Worm (Caenorhabditis elegans): ENCODE data around the gene idpp-14.
A peak's percentile ranks its signal among the peaks of the same experiment; 100 is the strongest.

idpp-14 gene

DNA sequence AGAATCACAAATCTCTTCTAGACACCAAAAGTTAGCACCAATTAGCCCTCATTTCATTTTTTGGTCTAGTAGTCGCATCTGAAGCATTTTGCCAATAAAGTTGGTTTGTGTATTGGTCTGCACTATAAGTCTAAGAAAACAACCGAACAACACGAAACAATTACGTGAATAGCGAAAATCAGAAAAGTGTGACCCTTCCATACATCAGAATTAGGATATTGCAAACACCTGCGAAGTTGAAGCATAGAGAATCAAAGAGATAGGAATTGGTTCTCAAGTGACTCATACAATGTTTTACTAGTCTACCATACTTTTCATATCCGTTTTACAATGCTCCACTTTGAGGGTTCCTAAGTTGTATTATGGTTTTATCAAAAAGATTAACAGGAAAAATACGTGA, 35.0 kb downstream of the idpp-14 start:
- TF ChIP-seq Y79H2A.3 (GFP tag; conservative IDR thresholded peaks at IDR 0.05) (no peak), F33H1.4 (GFP tag; IDR thresholded peaks at IDR 0.05) (no peak), F52B5.7 (tag; optimal IDR thresholded peaks at IDR 0.05) (no peak), egl-44 (GFP tag; IDR thresholded peaks at IDR 0.05) (no peak), die-1 (tag; optimal IDR thresholded peaks at IDR 0.05) (no peak), lir-1 (GFP tag; conservative IDR thresholded peaks at IDR 0.05) (no peak), lin-40 (tag; optimal IDR thresholded peaks at IDR 0.05) (no peak), B0336.3 (GFP tag; IDR thresholded peaks at IDR 0.05) (no peak), B0019.2 (GFP tag; conservative IDR thresholded peaks at IDR 0.05) (no peak), sptf-2 (GFP tag; optimal IDR thresholded peaks at IDR 0.05) (no peak), snpc-1.3 (tag; optimal IDR thresholded peaks at IDR 0.05; ENCODE audit: insufficient read depth) (no peak), nhr-120 (GFP tag; IDR thresholded peaks at IDR 0.05) (no peak), ztf-6 (GFP tag; IDR thresholded peaks at IDR 0.05) (no peak), nhr-80 (tag; optimal IDR thresholded peaks at IDR 0.05) (no peak), pbrm-1 (GFP tag; IDR thresholded peaks at IDR 0.05) (no peak), tbp1 (GFP tag; optimal IDR thresholded peaks at IDR 0.05) (no peak), lin-35 (GFP tag; optimal IDR thresholded peaks at IDR 0.05) (no peak), F10E7.11 (tag; optimal IDR thresholded peaks at IDR 0.05) (no peak), Y67H2A.10 (GFP tag; conservative IDR thresholded peaks at IDR 0.05) (no peak)

- peak; percentile 87; the same call in 1 of the 2 replicates for TF ChIP-seq egrh-3 (GFP tag; IDR thresholded peaks at IDR 0.05)
- TF ChIP-seq F37B4.10 (GFP tag; IDR thresholded peaks at IDR 0.05) = 0 out of 2 replicates have a peak, but pooled peaks have one; percentile 4
- TF ChIP-seq efl-1 (GFP tag; optimal IDR thresholded peaks at IDR 0.05) = no peak
- peak; percentile 94 for TF ChIP-seq zfh-2 (GFP tag; conservative IDR thresholded peaks at IDR 0.05)
- TF ChIP-seq egl-44 (GFP tag; IDR thresholded peaks at IDR 0.05) = no peak
Observed at ce11 chrX:16117618-16118017, 35.5 kb downstream of the idpp-14 start.

- no peak for TF ChIP-seq ceh-91 (GFP tag; IDR thresholded peaks at IDR 0.05)
- TF ChIP-seq hsf-1 (GFP tag; IDR thresholded peaks at IDR 0.05) = no peak
- no peak for TF ChIP-seq snpc-1.3 (tag; optimal IDR thresholded peaks at IDR 0.05; ENCODE audit: insufficient read depth)
Observed at ce11 chrX:16122628-16123027, 40.5 kb downstream of the idpp-14 start.

ce11 chrX:16124290-16124689, 42.1 kb downstream of the idpp-14 start:
- no peak for TF ChIP-seq chd-7 (tag; optimal IDR thresholded peaks at IDR 0.05)
- no peak for TF ChIP-seq him-1 (tag; optimal IDR thresholded peaks at IDR 0.05)
- TF ChIP-seq zfh-2 (GFP tag; conservative IDR thresholded peaks at IDR 0.05) = peak; percentile 56; the same call in 1 of the 2 replicates
- no peak for TF ChIP-seq bed-1 (GFP tag; IDR thresholded peaks at IDR 0.05)
- TF ChIP-seq snpc-1.3 (tag; optimal IDR thresholded peaks at IDR 0.05; ENCODE audit: insufficient read depth) = no peak
- TF ChIP-seq egrh-3 (GFP tag; IDR thresholded peaks at IDR 0.05) = peak; percentile 58; the same call in 1 of the 2 replicates
- no peak for TF ChIP-seq atf-7 (tag; optimal IDR thresholded peaks at IDR 0.05)
- 0 out of 2 replicates have a peak, but pooled peaks have one; percentile 49 for TF ChIP-seq madf-3 (GFP tag; IDR thresholded peaks at IDR 0.05)

DNA sequence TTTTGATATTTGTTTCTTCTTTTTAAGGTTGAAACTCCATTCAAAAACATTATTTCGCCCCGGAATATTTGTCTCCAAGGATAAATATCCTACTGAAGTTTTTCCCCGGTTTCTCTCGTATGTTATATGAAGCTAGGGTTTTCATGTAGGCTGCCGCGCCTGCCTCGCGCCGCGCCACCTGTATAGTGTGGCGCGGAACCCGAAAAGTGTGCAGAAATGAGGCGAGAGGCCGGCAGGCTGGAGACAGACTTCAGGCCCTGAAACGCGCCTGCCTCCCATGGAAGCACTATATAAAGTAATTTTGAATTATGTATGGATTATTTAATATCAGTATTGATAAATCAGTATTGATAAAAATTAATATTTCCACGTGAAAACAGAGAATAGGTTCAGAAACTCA, 42.6 kb downstream of the idpp-14 start:
- TF ChIP-seq Y95B8A.8 (GFP tag; IDR thresholded peaks at IDR 0.05) (no peak), madf-6 (GFP tag; IDR thresholded peaks at IDR 0.05) (no peak), nhr-120 (GFP tag; IDR thresholded peaks at IDR 0.05) (0 out of 2 replicates have a peak, but pooled peaks have one; percentile 68), lin-35 (GFP tag; optimal IDR thresholded peaks at IDR 0.05) (no peak), F23B12.7 (tag; optimal IDR thresholded peaks at IDR 0.05; ENCODE audit: insufficient read depth) (no peak), bed-2 (GFP tag; IDR thresholded peaks at IDR 0.05) (no peak), T26A5.8 (tag; optimal IDR thresholded peaks at IDR 0.05) (no peak), B0035.1 (tag; optimal IDR thresholded peaks at IDR 0.05) (no peak), tbp1 (GFP tag; optimal IDR thresholded peaks at IDR 0.05) (no peak), ZK185.1 (tag; optimal IDR thresholded peaks at IDR 0.05; ENCODE audit: poor library complexity, severe bottlenecking) (no peak), F37B4.10 (GFP tag; IDR thresholded peaks at IDR 0.05) (0 out of 2 replicates have a peak, but pooled peaks have one; percentile 53)

Data from whole organism, young adult.